Fruit fly (Drosophila melanogaster): Measurements from ENCODE around the gene CG17078.

CG17078 gene

DNA sequence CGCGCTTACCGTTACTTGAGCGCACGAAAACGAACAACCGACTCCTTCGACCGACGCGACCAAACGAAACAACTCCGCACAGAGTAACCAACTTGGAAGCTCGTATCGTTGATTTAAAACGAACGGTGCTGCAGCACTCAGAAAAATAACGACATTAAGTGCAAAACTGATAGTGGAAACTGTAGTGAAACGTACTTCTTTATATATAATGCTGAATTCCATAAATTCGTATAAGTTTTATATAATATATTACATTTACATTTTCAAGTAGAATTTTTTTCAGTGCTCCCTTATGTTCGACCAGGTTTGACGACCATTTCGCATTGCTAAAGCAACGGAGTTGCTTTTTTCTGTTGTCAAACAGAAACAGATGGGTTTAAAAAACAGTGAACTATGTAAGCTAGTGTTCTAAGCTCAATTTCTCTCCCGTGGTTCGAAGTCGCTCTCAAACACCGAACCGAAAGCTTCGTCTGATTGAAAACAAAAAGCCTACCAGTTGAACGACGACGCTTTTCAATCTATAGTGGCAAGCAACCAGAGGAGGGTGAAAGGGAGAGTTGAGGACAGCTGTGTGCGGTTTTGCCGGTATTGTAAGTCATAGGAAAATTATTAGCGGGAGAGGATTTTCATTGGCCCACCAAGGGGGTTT lies 10.5 kb downstream of the CG17078 start, which contains the start of gene CG17075 (continued):
- TF ChIP-seq CG42726 (GFP tag; IDR thresholded peaks at IDR 0.05; ENCODE audit: partially characterized antibody) (no peak), CG8944 (GFP tag; optimal IDR thresholded peaks at IDR 0.05) (peak; percentile 49), CG13123 (GFP tag; optimal IDR thresholded peaks at IDR 0.05) (peak; percentile 86), CG12659 (GFP tag; optimal IDR thresholded peaks at IDR 0.05) (peak; percentile 97), CG31388 (GFP tag; optimal IDR thresholded peaks at IDR 0.05) (peak; percentile 81), pan (optimal IDR thresholded peaks at IDR 0.05) (no peak), pan (GFP tag; optimal IDR thresholded peaks at IDR 0.05 in 1 of 2, IDR thresholded peaks at IDR 0.05 in 1 of 2) (peak in 1 of 2 experiments; percentile 97), CG9215 (GFP tag; IDR thresholded peaks at IDR 0.05) (peak; percentile 91), Lim3 (GFP tag; IDR thresholded peaks at IDR 0.05) (peak; percentile 81), Sry-β (GFP tag; optimal IDR thresholded peaks at IDR 0.05) (peak; percentile 6), jing (GFP tag; optimal IDR thresholded peaks at IDR 0.05) (peak; percentile 88), Fer1 (GFP tag; optimal IDR thresholded peaks at IDR 0.05) (peak; percentile 97), Dbx (GFP tag; IDR thresholded peaks at IDR 0.05) (peak; percentile 97), CG2120 (GFP tag; optimal IDR thresholded peaks at IDR 0.05) (peak; percentile 96), slbo (GFP tag; IDR thresholded peaks at IDR 0.05) (peak; percentile 98), CG15479 (GFP tag; optimal IDR thresholded peaks at IDR 0.05) (no peak), Doc2 (GFP tag; IDR thresholded peaks at IDR 0.05) (peak; percentile 82), nerfin-2 (GFP tag; IDR thresholded peaks at IDR 0.05; ENCODE audit: partially characterized antibody) (no peak), Xbp1 (GFP tag; optimal IDR thresholded peaks at IDR 0.05) (peak; percentile 96), CG9817 (tag; optimal IDR thresholded peaks at IDR 0.05) (peak; percentile 93), lilli (GFP tag; optimal IDR thresholded peaks at IDR 0.05) (peak; percentile 95), lab (GFP tag; optimal IDR thresholded peaks at IDR 0.05) (peak; percentile 98), exex (tag; optimal IDR thresholded peaks at IDR 0.05) (peak; percentile 79), CG11456 (GFP tag; IDR thresholded peaks at IDR 0.05) (peak; percentile 97), CG18476 (GFP tag; optimal IDR thresholded peaks at IDR 0.05) (peak; percentile 93), CG2678 (tag; optimal IDR thresholded peaks at IDR 0.05) (peak; percentile 97), CG31441 (GFP tag; IDR thresholded peaks at IDR 0.05) (peak; percentile 98), zen2 (GFP tag; IDR thresholded peaks at IDR 0.05; ENCODE audit: partially characterized antibody) (no peak), Dad (GFP tag; optimal IDR thresholded peaks at IDR 0.05) (peak; percentile 82), H15 (GFP tag; IDR thresholded peaks at IDR 0.05) (peak; percentile 93), nau (GFP tag; optimal IDR thresholded peaks at IDR 0.05) (no peak), CG10147 (GFP tag; optimal IDR thresholded peaks at IDR 0.05) (peak; percentile 96), tin (GFP tag; optimal IDR thresholded peaks at IDR 0.05) (peak; percentile 94), pfk (GFP tag; optimal IDR thresholded peaks at IDR 0.05) (no peak), hb (GFP tag; IDR thresholded peaks at IDR 0.05; ENCODE audit: partially characterized antibody) (no peak), knrl (GFP tag; IDR thresholded peaks at IDR 0.05; ENCODE audit: partially characterized antibody) (no peak), CG3838 (GFP tag; optimal IDR thresholded peaks at IDR 0.05) (peak; percentile 80), Atf-2 (GFP tag; optimal IDR thresholded peaks at IDR 0.05) (peak; percentile 63), prd (optimal IDR thresholded peaks at IDR 0.05) (no peak), prd (GFP tag; IDR thresholded peaks at IDR 0.05) (peak; percentile 95), CG34376 (GFP tag; optimal IDR thresholded peaks at IDR 0.05) (peak; percentile 80), CG10979 (tag; optimal IDR thresholded peaks at IDR 0.05) (peak; percentile 89), vfl (GFP tag; optimal IDR thresholded peaks at IDR 0.05) (peak; percentile 90), CG16815 (GFP tag; optimal IDR thresholded peaks at IDR 0.05) (peak; percentile 80), bsh (GFP tag; optimal IDR thresholded peaks at IDR 0.05) (peak; percentile 39 to 92), CHES-1-like (GFP tag; optimal IDR thresholded peaks at IDR 0.05) (peak; percentile 68), chinmo (GFP tag; IDR thresholded peaks at IDR 0.05; ENCODE audit: partially characterized antibody) (no peak), scrt (GFP tag; optimal IDR thresholded peaks at IDR 0.05) (peak; percentile 92), CG12299 (tag; optimal IDR thresholded peaks at IDR 0.05) (peak; percentile 92)
